Fruit fly (Drosophila melanogaster): ENCODE data around the gene Rim.

The Rim gene

dm6 chr3R:17949362-17950121, 33.2 kb upstream of the Rim start (continued):
- TF ChIP-seq sens-2 (GFP tag; IDR thresholded peaks at IDR 0.05) (no peak), lov (optimal IDR thresholded peaks at IDR 0.05) (no peak), lov (GFP tag; IDR thresholded peaks at IDR 0.05) (0 out of 3 replicates have a peak, but pooled peaks have one; percentile 59), Bdp1 (GFP tag; optimal IDR thresholded peaks at IDR 0.05) (peak; percentile 45), tll (GFP tag; optimal IDR thresholded peaks at IDR 0.05) (no peak), corto (GFP tag; optimal IDR thresholded peaks at IDR 0.05) (no peak), CrebB (tag; optimal IDR thresholded peaks at IDR 0.05) (no peak), Antp (GFP tag; optimal IDR thresholded peaks at IDR 0.05) (peak; percentile 50), sim (GFP tag; IDR thresholded peaks at IDR 0.05) (no peak), TFAM (GFP tag; optimal IDR thresholded peaks at IDR 0.05) (no peak), pan (optimal IDR thresholded peaks at IDR 0.05) (no peak), pan (GFP tag; optimal IDR thresholded peaks at IDR 0.05 in 1 of 2, IDR thresholded peaks at IDR 0.05 in 1 of 2) (peak in 1 of 2 experiments; percentile 60), CG34224 (GFP tag; IDR thresholded peaks at IDR 0.05; ENCODE audit: partially characterized antibody) (no peak), vnd (GFP tag; IDR thresholded peaks at IDR 0.05; ENCODE audit: partially characterized antibody) (no peak), CG10565 (GFP tag; optimal IDR thresholded peaks at IDR 0.05) (no peak), CG1792 (GFP tag; optimal IDR thresholded peaks at IDR 0.05) (peak; percentile 4), pnt (GFP tag; optimal IDR thresholded peaks at IDR 0.05) (peak; percentile 51), MTF-1 (GFP tag; optimal IDR thresholded peaks at IDR 0.05; ENCODE audit: borderline replicate concordance) (no peak), peb (GFP tag; IDR thresholded peaks at IDR 0.05) (no peak), kah (GFP tag; optimal IDR thresholded peaks at IDR 0.05) (peak; percentile 30), HmgZ (tag; optimal IDR thresholded peaks at IDR 0.05) (no peak), bowl (GFP tag; IDR thresholded peaks at IDR 0.05) (0 out of 2 replicates have a peak, but pooled peaks have one; percentile 5), p53 (GFP tag; optimal IDR thresholded peaks at IDR 0.05) (no peak), E2f1 (GFP tag; IDR thresholded peaks at IDR 0.05) (peak; percentile 68), sd (tag; optimal IDR thresholded peaks at IDR 0.05) (peak; percentile 88), prd (optimal IDR thresholded peaks at IDR 0.05) (no peak), prd (GFP tag; IDR thresholded peaks at IDR 0.05) (peak; percentile 83), sens (GFP tag) (peak; percentile 95), dan (GFP tag; IDR thresholded peaks at IDR 0.05) (peak; percentile 63), Ets65A (GFP tag) (peak; percentile 95), CG11398 (GFP tag; optimal IDR thresholded peaks at IDR 0.05) (no peak), CG3065 (GFP tag; optimal IDR thresholded peaks at IDR 0.05) (no peak), ttk (GFP tag; IDR thresholded peaks at IDR 0.05) (peak; percentile 76), CG5245 (GFP tag; optimal IDR thresholded peaks at IDR 0.05) (peak; percentile 53), CG10209 (GFP tag; optimal IDR thresholded peaks at IDR 0.05) (peak; percentile 70), tio (GFP tag; optimal IDR thresholded peaks at IDR 0.05) (peak; percentile 67), CG11247 (GFP tag; IDR thresholded peaks at IDR 0.05) (0 out of 2 replicates have a peak, but pooled peaks have one; percentile 31), Hr39 (optimal IDR thresholded peaks at IDR 0.05) (no peak), Xrp1 (GFP tag; IDR thresholded peaks at IDR 0.05) (peak; percentile 73), CG14965 (GFP tag; optimal IDR thresholded peaks at IDR 0.05; ENCODE audit: borderline replicate concordance) (no peak), CG14014 (GFP tag; IDR thresholded peaks at IDR 0.05) (peak; percentile 56; the same call in 1 of the 2 replicates), Dbx (GFP tag; IDR thresholded peaks at IDR 0.05) (peak; percentile 49; the same call in 1 of the 3 replicates), ro (GFP tag; IDR thresholded peaks at IDR 0.05) (0 out of 2 replicates have a peak, but pooled peaks have one; percentile 31), wek (GFP tag; optimal IDR thresholded peaks at IDR 0.05) (no peak), CG2129 (GFP tag; IDR thresholded peaks at IDR 0.05; ENCODE audit: partially characterized antibody) (no peak), salm (tag; optimal IDR thresholded peaks at IDR 0.05) (no peak), tin (GFP tag; optimal IDR thresholded peaks at IDR 0.05) (peak; percentile 69), slbo (GFP tag; IDR thresholded peaks at IDR 0.05) (peak; percentile 63), CG17568 (GFP tag; optimal IDR thresholded peaks at IDR 0.05) (peak; percentile 4), Dip3 (GFP tag; optimal IDR thresholded peaks at IDR 0.05) (peak; percentile 15), Rfx (GFP tag; IDR thresholded peaks at IDR 0.05) (peak; percentile 41; the same call in 1 of the 2 replicates)
